Worm (Caenorhabditis elegans) whole organism, L4 larva: Measurements from ENCODE around the gene E02H9.7.

ENCODE experiments used
- ceh-32 ChIP-seq: sonication (generic microtip); optimal IDR thresholded peaks from 2 replicates; lab custom pipeline; 2016; ENCODE audit warnings: mild to moderate bottlenecking, missing genetic modification characterization, missing compliant biosample characterization; ENCODE audit not compliant: poor library complexity
- dmd-6 ChIP-seq: fragments of 200-800 bp; sonication (Bioruptor generic); IDR thresholded peaks from 2 replicates; pipeline ENCODE4 v1.3.6; 2022; ENCODE audit warnings: missing genetic modification reagents, missing genetic modification characterization, missing compliant biosample characterization
- mep-1 ChIP-seq: fragments of 150-350 bp; sonication (generic microtip); optimal IDR thresholded peaks from 3 replicates; lab custom pipeline; 2014; ENCODE audit warnings: missing biosample characterization, missing genetic modification characterization
- pha-4 ChIP-seq, 2 experiments: fragments of 150-350 bp in 1 of 2; fragments of 200-800 bp in 1 of 2; sonication (Bioruptor generic) in 1 of 2; IDR thresholded peaks in 1 of 2; optimal IDR thresholded peaks in 1 of 2; 2 replicates each; pipeline versions ENCODE4 v1.3.6 to Lab custom; 2014 to 2022; ENCODE audit warnings: missing genetic modification characterization in 2 of 2, missing genetic modification reagents in 2 of 2, missing biosample characterization in 1 of 2, missing compliant biosample characterization in 1 of 2
- skn-1 ChIP-seq: fragments of 150-350 bp; optimal IDR thresholded peaks from 2 replicates; lab custom pipeline; 2014; ENCODE audit warnings: missing biosample characterization, missing genetic modification characterization
- zag-1 ChIP-seq: fragments of 150-350 bp; optimal IDR thresholded peaks from 2 replicates; lab custom pipeline; 2014; ENCODE audit warnings: missing biosample characterization, missing genetic modification characterization

ce11 chrIII:2421226-2421625 lies 24.2 kb downstream of the E02H9.7 start:
- TF ChIP-seq mep-1 (tag; lab: Kevin White, UChicago) (no peak), skn-1 (tag; lab: Kevin White, UChicago) (no peak), zag-1 (tag; lab: Kevin White, UChicago) (no peak), pha-4 (GFP tag; IDR thresholded peaks at IDR 0.05; lab: Robert Waterston, UW) (no peak), pha-4 (tag; optimal IDR thresholded peaks at IDR 0.05; lab: Kevin White, UChicago) (no peak), ceh-32 (tag; lab: Kevin White, UChicago) (no peak), dmd-6 (GFP tag; lab: Robert Waterston, UW) (no peak)
